Fruit fly (Drosophila melanogaster) whole organism, embryonic: ENCODE data around the gene armi.
A peak's percentile ranks its signal among the peaks of the same experiment; 100 is the strongest.

Experiments
- Antp ChIP-seq: fragments of 200-800 bp; sonication (Bioruptor generic); optimal IDR thresholded peaks from 3 replicates; lab custom pipeline; 2016; ENCODE audit warnings: missing biosample characterization, missing genetic modification characterization
- Awh ChIP-seq: fragments of 200-800 bp; sonication (Bioruptor generic); IDR thresholded peaks from 2 replicates; pipeline ENCODE4, ENCODE4 v1.3.6; 2022; ENCODE audit warnings: missing biosample characterization, missing genetic modification characterization
- CG1024 ChIP-seq: fragments of 200-800 bp; sonication (Bioruptor generic); IDR thresholded peaks from 2 replicates; pipeline ENCODE4 v1.3.6; 2022; ENCODE audit warnings: missing biosample characterization, missing genetic modification characterization
- CG11093 ChIP-seq: fragments of 200-800 bp; sonication (Bioruptor generic); IDR thresholded peaks from 3 replicates; pipeline ENCODE4 v1.3.6; 2022; ENCODE audit warnings: missing biosample characterization, missing genetic modification characterization
- CG11456 ChIP-seq: fragments of 200-800 bp; sonication (Bioruptor generic); IDR thresholded peaks from 3 replicates; pipeline ENCODE4 v1.3.6; 2022; ENCODE audit warnings: missing biosample characterization, missing genetic modification characterization
- CG11695 ChIP-seq: fragments of 200-800 bp; sonication (Bioruptor generic); IDR thresholded peaks from 3 replicates; pipeline ENCODE4 v1.3.6; 2022; ENCODE audit warnings: missing biosample characterization, missing genetic modification characterization
- CG12155 ChIP-seq: fragments of 200-800 bp; sonication (Bioruptor generic); optimal IDR thresholded peaks from 3 replicates; lab custom pipeline; 2016; ENCODE audit warnings: missing biosample characterization, missing genetic modification characterization
- CG12659 ChIP-seq: fragments of 200-800 bp; sonication (Bioruptor generic); optimal IDR thresholded peaks from 3 replicates; lab custom pipeline; 2017; ENCODE audit warnings: mild to moderate bottlenecking, missing biosample characterization, missing genetic modification reagents, missing genetic modification characterization
- CG1647 ChIP-seq: fragments of 200-800 bp; sonication (Bioruptor generic); optimal IDR thresholded peaks from 3 replicates; lab custom pipeline; 2016; ENCODE audit warnings: missing biosample characterization, missing genetic modification characterization
- CG16779 ChIP-seq: fragments of 200-800 bp; sonication (Bioruptor generic); IDR thresholded peaks from 2 replicates; pipeline ENCODE4 v1.3.6; 2022; ENCODE audit warnings: missing biosample characterization, missing genetic modification characterization
- CG18476 ChIP-seq: fragments of 200-800 bp; sonication (Bioruptor generic); optimal IDR thresholded peaks from 2 replicates; lab custom pipeline; 2016; ENCODE audit warnings: missing biosample characterization, mild to moderate bottlenecking, missing genetic modification characterization
- CG3407 ChIP-seq: fragments of 200-800 bp; sonication (Bioruptor generic); optimal IDR thresholded peaks from 2 replicates; lab custom pipeline; 2018; ENCODE audit warnings: missing biosample characterization, mild to moderate bottlenecking, missing genetic modification characterization
- CG3726 ChIP-seq: fragments of 200-800 bp; sonication (Bioruptor generic); IDR thresholded peaks from 3 replicates; pipeline ENCODE4, ENCODE4 v1.3.6; 2022; ENCODE audit warnings: missing biosample characterization, missing genetic modification characterization
- CG7556 ChIP-seq: fragments of 200-800 bp; sonication (Bioruptor generic); optimal IDR thresholded peaks from 2 replicates; lab custom pipeline; 2017; ENCODE audit warnings: missing biosample characterization, mild to moderate bottlenecking, missing genetic modification characterization
- CG8290 ChIP-seq, 3 experiments: fragments of 200-800 bp; sonication (Bioruptor generic); optimal IDR thresholded peaks; 2 replicates each; lab custom pipeline; 2016 to 2019; ENCODE audit warnings: missing biosample characterization in 3 of 3, missing genetic modification characterization in 3 of 3, mild to moderate bottlenecking in 2 of 3, moderate library complexity in 1 of 3
- CG9609 ChIP-seq: fragments of 200-800 bp; sonication (Bioruptor generic); optimal IDR thresholded peaks from 3 replicates; lab custom pipeline; 2016; ENCODE audit warnings: missing biosample characterization, missing genetic modification characterization
- Dbx ChIP-seq: fragments of 200-800 bp; sonication (Bioruptor generic); IDR thresholded peaks from 3 replicates; pipeline ENCODE4 v1.3.6; 2022; ENCODE audit warnings: missing biosample characterization, missing genetic modification characterization
- Gug ChIP-seq: fragments of 200-800 bp; sonication (Bioruptor generic); IDR thresholded peaks from 4 replicates; pipeline ENCODE4 v1.3.6; 2022; ENCODE audit warnings: missing biosample characterization, missing genetic modification characterization
- HLH3B ChIP-seq: fragments of 200-800 bp; sonication (Bioruptor generic); IDR thresholded peaks from 2 replicates; pipeline ENCODE4 v1.3.6; 2022; ENCODE audit warnings: missing biosample characterization, missing genetic modification characterization
- Hand ChIP-seq: fragments of 200-800 bp; sonication (Bioruptor generic); optimal IDR thresholded peaks from 2 replicates; lab custom pipeline; 2017; ENCODE audit warnings: mild to moderate bottlenecking, missing biosample characterization, missing genetic modification reagents, missing genetic modification characterization
- HmgD ChIP-seq: fragments of 200-800 bp; sonication (Bioruptor generic); optimal IDR thresholded peaks from 3 replicates; lab custom pipeline; 2016; ENCODE audit warnings: missing biosample characterization, missing genetic modification characterization
- Hmx ChIP-seq: fragments of 200-800 bp; sonication (Bioruptor generic); optimal IDR thresholded peaks from 2 replicates; lab custom pipeline; 2016; ENCODE audit warnings: missing biosample characterization, missing genetic modification characterization
- Hsf ChIP-seq: fragments of 200-800 bp; sonication (Bioruptor generic); optimal IDR thresholded peaks from 3 replicates; lab custom pipeline; 2016; ENCODE audit warnings: missing biosample characterization, missing genetic modification characterization
- Lpt ChIP-seq: fragments of >200 bp; optimal IDR thresholded peaks from 2 replicates; lab custom pipeline; 2018; ENCODE audit warnings: missing biosample characterization, missing genetic modification characterization
- Mes4 ChIP-seq: fragments of 200-800 bp; sonication (Bioruptor generic); optimal IDR thresholded peaks from 2 replicates; lab custom pipeline; 2016; ENCODE audit warnings: missing biosample characterization, missing genetic modification characterization
- Myb ChIP-seq: fragments of 200-800 bp; sonication (Bioruptor generic); optimal IDR thresholded peaks from 2 replicates; lab custom pipeline; 2016; ENCODE audit warnings: missing biosample characterization, missing genetic modification characterization
- Nf-YC ChIP-seq: fragments of 200-800 bp; optimal IDR thresholded peaks from 3 replicates; lab custom pipeline; 2019; ENCODE audit warnings: missing biosample characterization, mild to moderate bottlenecking, missing genetic modification characterization, moderate library complexity
- Optix ChIP-seq: fragments of 200-800 bp; sonication (Bioruptor generic); IDR thresholded peaks from 3 replicates; pipeline ENCODE4 v1.3.6; 2022; ENCODE audit warnings: missing biosample characterization, missing genetic modification characterization
- Sin3A ChIP-seq: fragments of >200 bp; optimal IDR thresholded peaks from 2 replicates; lab custom pipeline; 2018
- Spps ChIP-seq: fragments of 200-800 bp; sonication (Bioruptor generic); optimal IDR thresholded peaks from 2 replicates; lab custom pipeline; 2018; ENCODE audit warnings: missing biosample characterization, mild to moderate bottlenecking, missing genetic modification characterization
- Sry-δ ChIP-seq: fragments of 200-800 bp; sonication (Bioruptor generic); optimal IDR thresholded peaks from 2 replicates; lab custom pipeline; 2016; ENCODE audit warnings: missing biosample characterization, missing genetic modification characterization
- ap ChIP-seq: fragments of 200-800 bp; sonication (Bioruptor generic); IDR thresholded peaks from 2 replicates; pipeline ENCODE4 v1.3.6; 2022; ENCODE audit warnings: missing biosample characterization, missing genetic modification characterization
- ase ChIP-seq: fragments of 200-800 bp; sonication (Bioruptor generic); IDR thresholded peaks from 3 replicates; pipeline ENCODE4 v1.3.6; 2022; ENCODE audit warnings: missing biosample characterization, missing genetic modification characterization
- br ChIP-seq: fragments of >200 bp; optimal IDR thresholded peaks from 2 replicates; lab custom pipeline; 2017
- crp ChIP-seq, 2 experiments: fragments of 200-800 bp; sonication (Bioruptor generic); optimal IDR thresholded peaks; 2 replicates in 1 of 2; 3 replicates in 1 of 2; lab custom pipeline; 2017; ENCODE audit warnings: missing biosample characterization in 2 of 2, missing genetic modification characterization in 2 of 2, mild to moderate bottlenecking in 1 of 2, moderate library complexity in 1 of 2
- da ChIP-seq: fragments of 200-800 bp; sonication (Bioruptor generic); optimal IDR thresholded peaks from 2 replicates; lab custom pipeline; 2016; ENCODE audit warnings: missing biosample characterization, missing genetic modification characterization
- danr ChIP-seq: fragments of 200-800 bp; sonication (Bioruptor generic); IDR thresholded peaks from 2 replicates; pipeline ENCODE4 v1.3.6; 2022; ENCODE audit warnings: missing biosample characterization, missing genetic modification characterization
- fd102C ChIP-seq: fragments of 200-800 bp; sonication (Bioruptor generic); optimal IDR thresholded peaks from 2 replicates; lab custom pipeline; 2018; ENCODE audit warnings: missing biosample characterization, mild to moderate bottlenecking, missing genetic modification characterization, moderate library complexity
- gt ChIP-seq: fragments of 200-800 bp; sonication (Bioruptor generic); IDR thresholded peaks from 2 replicates; pipeline ENCODE4 v1.3.6; 2022; ENCODE audit warnings: missing biosample characterization, missing genetic modification characterization
- ham ChIP-seq: fragments of 200-800 bp; sonication (Bioruptor generic); IDR thresholded peaks from 2 replicates; pipeline ENCODE4 v1.3.6; 2022; ENCODE audit warnings: missing biosample characterization, missing genetic modification characterization
- hth ChIP-seq: fragments of >200 bp; optimal IDR thresholded peaks from 2 replicates; lab custom pipeline; 2017; ENCODE audit warnings: inconsistent platforms
- kni ChIP-seq: fragments of 200-800 bp; sonication (Bioruptor generic); optimal IDR thresholded peaks from 3 replicates; lab custom pipeline; 2017; ENCODE audit warnings: mild to moderate bottlenecking, missing biosample characterization, missing genetic modification reagents, missing genetic modification characterization
- lab ChIP-seq: fragments of 200-800 bp; sonication (Bioruptor generic); optimal IDR thresholded peaks from 3 replicates; lab custom pipeline; 2017; ENCODE audit warnings: missing biosample characterization, missing genetic modification characterization, mild to moderate bottlenecking, moderate library complexity, missing genetic modification reagents
- mld ChIP-seq: fragments of 200-800 bp; sonication (Bioruptor generic); IDR thresholded peaks from 3 replicates; pipeline ENCODE4 v1.3.6; 2022; ENCODE audit warnings: missing biosample characterization, missing genetic modification characterization; ENCODE audit not compliant: partially characterized antibody
- org-1 ChIP-seq: fragments of 200-800 bp; sonication (Bioruptor generic); optimal IDR thresholded peaks from 2 replicates; lab custom pipeline; 2017; ENCODE audit warnings: missing biosample characterization, missing genetic modification characterization
- row ChIP-seq: fragments of 200-800 bp; sonication (Bioruptor generic); IDR thresholded peaks from 3 replicates; pipeline ENCODE4 v1.3.6; 2022; ENCODE audit warnings: missing biosample characterization, missing genetic modification characterization
- sc ChIP-seq, 3 experiments: fragments of >200 bp in 2 of 3; fragments of 200-800 bp in 1 of 3; sonication (Bioruptor generic) in 1 of 3; optimal IDR thresholded peaks; 2 replicates in 2 of 3; 3 replicates in 1 of 3; lab custom pipeline; 2017; ENCODE audit warnings: mild to moderate bottlenecking in 1 of 3, missing biosample characterization in 1 of 3, missing genetic modification characterization in 1 of 3, missing genetic modification reagents in 1 of 3
- tgo ChIP-seq: fragments of 200-800 bp; sonication (Bioruptor generic); IDR thresholded peaks from 3 replicates; pipeline ENCODE4 v1.3.6; 2022; ENCODE audit warnings: missing biosample characterization, missing genetic modification characterization
- tio ChIP-seq: fragments of 200-800 bp; sonication (Bioruptor generic); optimal IDR thresholded peaks from 2 replicates; lab custom pipeline; 2017; ENCODE audit warnings: missing biosample characterization, missing genetic modification characterization, inconsistent platforms
- tna ChIP-seq: fragments of 200-800 bp; sonication (Bioruptor generic); IDR thresholded peaks from 2 replicates; pipeline ENCODE4 v1.3.6; 2022; ENCODE audit warnings: missing biosample characterization, missing genetic modification characterization; ENCODE audit not compliant: partially characterized antibody

The armi gene

dm6 chr3L:3460402-3461027 lies 602 bp upstream of the armi start, which contains the start of gene eIF5B (continued):
- TF ChIP-seq Sin3A (peak; percentile 34), row (peak; percentile 97), CG7556 (peak; percentile 60), Optix (GFP tag; lab: Robert Waterston, UW) (peak; percentile 90), Dbx (GFP tag; lab: Robert Waterston, UW) (peak; percentile 79), CG9609 (GFP tag; lab: Kevin White, UChicago) (peak; percentile 32), Hand (peak; percentile 29), Nf-YC (no peak), Spps (peak; percentile 21), CG12659 (GFP tag; lab: Kevin White, UChicago) (peak; percentile 84), fd102C (GFP tag; lab: Kevin White, UChicago) (peak; percentile 18), Hsf (GFP tag; lab: Kevin White, UChicago) (peak; percentile 69), CG8290 (GFP tag; optimal IDR thresholded peaks at IDR 0.05; lab: Kevin White, UChicago) (peak; percentile 32), CG8290 (tag; optimal IDR thresholded peaks at IDR 0.05; lab: Kevin White, UChicago) (peak; percentile 6 to 73), CG12155 (GFP tag; lab: Kevin White, UChicago) (peak; percentile 77), ham (GFP tag; lab: Robert Waterston, UW) (0 out of 2 replicates have a peak, but pooled peaks have one; percentile 11), tio (peak; percentile 87), crp (GFP tag; optimal IDR thresholded peaks at IDR 0.05; lab: Kevin White, UChicago) (peak in 1 of 2 experiments; percentile 31), danr (GFP tag; lab: Robert Waterston, UW) (peak; percentile 60; the same call in 1 of the 2 replicates), Sry-δ (GFP tag; lab: Kevin White, UChicago) (peak; percentile 2), br (lab: Kevin White, UChicago) (no peak), da (GFP tag; lab: Kevin White, UChicago) (no peak), CG3726 (GFP tag; lab: Robert Waterston, UW) (peak; percentile 80; the same call in 2 of the 3 replicates), ap (GFP tag; lab: Robert Waterston, UW) (peak; percentile 83), gt (GFP tag; lab: Robert Waterston, UW) (0 out of 2 replicates have a peak, but pooled peaks have one; percentile 44), org-1 (GFP tag; lab: Kevin White, UChicago) (peak; percentile 45), HmgD (GFP tag; lab: Kevin White, UChicago) (no peak), sc (optimal IDR thresholded peaks at IDR 0.05; lab: Kevin White, UChicago) (no peak), sc (GFP tag; optimal IDR thresholded peaks at IDR 0.05; lab: Kevin White, UChicago) (peak; percentile 69), Gug (GFP tag; lab: Robert Waterston, UW) (peak; percentile 83), CG11695 (peak; percentile 80), Hmx (no peak), CG1024 (peak; percentile 52; the same call in 1 of the 2 replicates), lab (GFP tag; lab: Kevin White, UChicago) (peak; percentile 76), ase (GFP tag; lab: Robert Waterston, UW) (peak; percentile 84), CG18476 (peak; percentile 2), mld (GFP tag; lab: Robert Waterston, UW) (no peak), Lpt (GFP tag; lab: Kevin White, UChicago) (no peak), Mes4 (GFP tag; lab: Kevin White, UChicago) (peak; percentile 1), HLH3B (peak; percentile 72; the same call in 1 of the 2 replicates), tna (GFP tag; lab: Robert Waterston, UW) (no peak), Antp (peak; percentile 59), CG3407 (GFP tag; lab: Kevin White, UChicago) (peak; percentile 38), Awh (GFP tag; lab: Robert Waterston, UW) (peak; percentile 36), CG11093 (GFP tag; lab: Robert Waterston, UW) (peak; percentile 82; the same call in 2 of the 3 replicates), kni (GFP tag; lab: Kevin White, UChicago) (no peak), CG11456 (peak; percentile 89), hth (no peak), Myb (peak; percentile 14), CG16779 (GFP tag; lab: Robert Waterston, UW) (0 out of 2 replicates have a peak, but pooled peaks have one; percentile 32), CG1647 (peak; percentile 18), tgo (GFP tag; lab: Robert Waterston, UW) (peak; percentile 83)
